Fruit fly (Drosophila melanogaster) whole organism, prepupa: ENCODE data around the gene CG15034.

Source experiments
- CG1621 ChIP-seq: fragments of 200-800 bp; sonication (Bioruptor generic); optimal IDR thresholded peaks from 3 replicates; lab custom pipeline; 2018; ENCODE audit warnings: missing biosample characterization, mild to moderate bottlenecking, missing genetic modification characterization
- CG16779 ChIP-seq: fragments of 200-800 bp; sonication (Bioruptor generic); optimal IDR thresholded peaks from 3 replicates; lab custom pipeline; 2017; ENCODE audit warnings: missing biosample characterization, mild to moderate bottlenecking, missing genetic modification characterization
- CG6854 ChIP-seq: fragments of 200-800 bp; sonication (Bioruptor generic); optimal IDR thresholded peaks from 2 replicates; lab custom pipeline; 2017; ENCODE audit warnings: missing biosample characterization, mild to moderate bottlenecking, missing genetic modification characterization
- salr ChIP-seq, 2 experiments: fragments of 200-800 bp; sonication (Bioruptor generic); optimal IDR thresholded peaks; 3 replicates each; lab custom pipeline; 2016 to 2018; ENCODE audit warnings: missing biosample characterization in 2 of 2, missing genetic modification characterization in 2 of 2, mild to moderate bottlenecking in 1 of 2

DNA sequence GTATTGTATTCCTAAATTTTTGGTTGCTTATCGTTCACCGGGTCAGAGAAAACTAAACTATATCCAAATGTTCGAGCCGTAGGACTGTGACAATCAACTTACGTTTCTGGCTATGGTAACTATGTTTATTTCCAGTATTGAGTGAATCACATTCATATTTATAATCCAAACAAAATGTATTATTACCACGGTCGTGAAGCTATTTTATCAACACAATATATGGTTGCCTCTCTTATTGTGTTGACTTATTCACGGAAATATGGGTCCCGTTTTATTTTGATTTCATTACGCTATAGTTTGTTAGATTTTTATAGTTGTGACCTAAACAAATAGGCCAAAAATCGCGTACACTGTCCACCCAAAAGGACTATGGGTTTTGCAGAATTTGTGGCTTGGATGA is at the start of gene CG15034:
- TF ChIP-seq CG6854 (GFP tag; lab: Kevin White, UChicago) (no peak), CG1621 (tag; lab: Kevin White, UChicago) (no peak), salr (GFP tag; optimal IDR thresholded peaks at IDR 0.05; lab: Kevin White, UChicago) (no peak), CG16779 (tag; lab: Kevin White, UChicago) (no peak)
